Worm (Caenorhabditis elegans) whole organism, young adult: ENCODE results near the gene mcm-10.
A peak's percentile ranks its signal among the peaks of the same experiment; 100 is the strongest.

ENCODE experiments used
- B0019.2 ChIP-seq: fragments of 200-800 bp; sonication (Bioruptor generic); conservative IDR thresholded peaks from 2 replicates; pipeline ENCODE4 v1.3.6; 2022; ENCODE audit warnings: missing genetic modification reagents, missing genetic modification characterization, missing compliant biosample characterization
- B0336.3 ChIP-seq: fragments of 200-800 bp; sonication (Bioruptor generic); IDR thresholded peaks from 2 replicates; pipeline ENCODE4 v1.3.6; 2022; ENCODE audit warnings: missing genetic modification characterization, missing compliant biosample characterization
- C06A6.2 ChIP-seq: fragments of 200-800 bp; sonication (Bioruptor generic); conservative IDR thresholded peaks from 2 replicates; pipeline ENCODE4 v1.3.6; 2022; ENCODE audit warnings: missing genetic modification characterization, missing compliant biosample characterization
- D2030.7 ChIP-seq: fragments of 200-800 bp; sonication (Bioruptor generic); IDR thresholded peaks from 2 replicates; pipeline ENCODE4 v1.3.6; 2022; ENCODE audit warnings: missing genetic modification reagents, missing genetic modification characterization, missing compliant biosample characterization
- F33H1.4 ChIP-seq: fragments of 200-800 bp; sonication (Bioruptor generic); IDR thresholded peaks from 2 replicates; pipeline ENCODE4 v1.3.6; 2022; ENCODE audit warnings: missing genetic modification reagents, missing genetic modification characterization, missing compliant biosample characterization
- F37B4.10 ChIP-seq: fragments of 200-800 bp; sonication (Bioruptor generic); IDR thresholded peaks from 2 replicates; pipeline ENCODE4 v1.3.6; 2022; ENCODE audit warnings: missing genetic modification characterization, missing compliant biosample characterization
- F49E8.2 ChIP-seq: sonication (generic microtip); optimal IDR thresholded peaks from 3 replicates; lab custom pipeline; 2017; ENCODE audit warnings: missing genetic modification characterization, mild to moderate bottlenecking, missing compliant biosample characterization, antibody characterized with exemption, moderate library complexity; ENCODE audit not compliant: insufficient read depth
- F55B11.4 ChIP-seq: sonication (generic microtip); optimal IDR thresholded peaks from 2 replicates; lab custom pipeline; 2016; ENCODE audit warnings: missing compliant biosample characterization, missing genetic modification characterization, borderline replicate concordance; ENCODE audit not compliant: insufficient read depth
- T07F8.4 ChIP-seq: sonication (generic microtip); optimal IDR thresholded peaks from 2 replicates; lab custom pipeline; 2016; ENCODE audit warnings: mild to moderate bottlenecking, missing genetic modification characterization, moderate library complexity, missing compliant biosample characterization
- Y53F4B.3 ChIP-seq: fragments of 200-800 bp; sonication (Bioruptor generic); IDR thresholded peaks from 2 replicates; pipeline ENCODE4 v1.3.6; 2022; ENCODE audit warnings: missing genetic modification reagents, missing genetic modification characterization, missing compliant biosample characterization
- Y67H2A.10 ChIP-seq: fragments of 200-800 bp; sonication (Bioruptor generic); conservative IDR thresholded peaks from 2 replicates; pipeline ENCODE4 v1.3.6; 2022; ENCODE audit warnings: missing genetic modification reagents, missing genetic modification characterization, missing compliant biosample characterization
- Y79H2A.3 ChIP-seq: fragments of 200-800 bp; sonication (Bioruptor generic); conservative IDR thresholded peaks from 2 replicates; pipeline ENCODE4 v1.3.6; 2022; ENCODE audit warnings: missing genetic modification reagents, missing genetic modification characterization, missing compliant biosample characterization
- aptf-2 ChIP-seq: fragments of 200-800 bp; sonication (Bioruptor generic); conservative IDR thresholded peaks from 2 replicates; pipeline ENCODE4 v1.3.6; 2022; ENCODE audit warnings: missing genetic modification reagents, missing genetic modification characterization, missing compliant biosample characterization
- aptf-3 ChIP-seq: fragments of 200-800 bp; sonication (Bioruptor generic); IDR thresholded peaks from 2 replicates; pipeline ENCODE4 v1.3.6; 2022; ENCODE audit warnings: missing genetic modification characterization, missing compliant biosample characterization
- attf-6 ChIP-seq: fragments of 200-800 bp; sonication (Bioruptor generic); IDR thresholded peaks from 2 replicates; pipeline ENCODE4 v1.3.6; 2022; ENCODE audit warnings: missing genetic modification reagents, missing genetic modification characterization, missing compliant biosample characterization
- bed-1 ChIP-seq: fragments of 200-800 bp; sonication (Bioruptor generic); IDR thresholded peaks from 2 replicates; pipeline ENCODE4 v1.3.6; 2022; ENCODE audit warnings: missing genetic modification reagents, missing genetic modification characterization, missing compliant biosample characterization
- bed-2 ChIP-seq: fragments of 200-800 bp; sonication (Bioruptor generic); IDR thresholded peaks from 2 replicates; pipeline ENCODE4 v1.3.6; 2022; ENCODE audit warnings: missing genetic modification reagents, missing genetic modification characterization, missing compliant biosample characterization
- cebp-1 ChIP-seq, 2 experiments: fragments of 200-800 bp in 1 of 2; sonication (Bioruptor generic) in 1 of 2; sonication (generic microtip) in 1 of 2; IDR thresholded peaks in 1 of 2; optimal IDR thresholded peaks in 1 of 2; 2 replicates each; pipeline versions ENCODE4 v1.3.6 to Lab custom; 2017 to 2022; ENCODE audit warnings: missing compliant biosample characterization in 2 of 2, missing genetic modification characterization in 2 of 2, mild to moderate bottlenecking in 1 of 2, missing genetic modification reagents in 1 of 2, moderate library complexity in 1 of 2
- ceh-27 ChIP-seq: fragments of 200-800 bp; sonication (Bioruptor generic); optimal IDR thresholded peaks from 2 replicates; lab custom pipeline; 2018; ENCODE audit warnings: mild to moderate bottlenecking, missing genetic modification characterization, moderate library complexity, missing compliant biosample characterization
- dox-1 ChIP-seq: fragments of 200-800 bp; sonication (Bioruptor generic); IDR thresholded peaks from 2 replicates; pipeline ENCODE4 v1.3.6; 2022; ENCODE audit warnings: missing genetic modification reagents, missing genetic modification characterization, missing compliant biosample characterization
- dpff-1 ChIP-seq: sonication (generic microtip); optimal IDR thresholded peaks from 2 replicates; lab custom pipeline; 2017; ENCODE audit warnings: mild to moderate bottlenecking, missing genetic modification characterization, missing compliant biosample characterization
- dpl-1 ChIP-seq: fragments of 150-350 bp; optimal IDR thresholded peaks from 2 replicates; lab custom pipeline; 2014; ENCODE audit warnings: missing biosample characterization, missing genetic modification reagents, missing genetic modification characterization
- efl-1 ChIP-seq: fragments of 150-350 bp; optimal IDR thresholded peaks from 2 replicates; lab custom pipeline; 2014; ENCODE audit warnings: missing biosample characterization, missing genetic modification reagents, missing genetic modification characterization
- egl-18 ChIP-seq: fragments of 200-800 bp; sonication (Bioruptor generic); IDR thresholded peaks from 2 replicates; pipeline ENCODE4 v1.3.6; 2022; ENCODE audit warnings: missing genetic modification reagents, missing genetic modification characterization, missing compliant biosample characterization
- ekl-4 ChIP-seq: fragments of 200-800 bp; sonication (Bioruptor generic); IDR thresholded peaks from 2 replicates; pipeline ENCODE4 v1.3.6; 2022; ENCODE audit warnings: missing genetic modification reagents, missing genetic modification characterization, missing compliant biosample characterization
- ets-4 ChIP-seq: fragments of 200-800 bp; sonication (Bioruptor generic); optimal IDR thresholded peaks from 2 replicates; lab custom pipeline; 2018; ENCODE audit warnings: mild to moderate bottlenecking, missing genetic modification characterization, missing compliant biosample characterization
- fkh-3 ChIP-seq: sonication (generic microtip); optimal IDR thresholded peaks from 2 replicates; lab custom pipeline; 2016; ENCODE audit warnings: mild to moderate bottlenecking, missing genetic modification characterization, missing compliant biosample characterization
- gei-17 ChIP-seq: fragments of 200-800 bp; sonication (Bioruptor generic); optimal IDR thresholded peaks from 2 replicates; lab custom pipeline; 2018; ENCODE audit warnings: mild to moderate bottlenecking, missing genetic modification characterization, missing compliant biosample characterization
- him-1 ChIP-seq: sonication (generic microtip); optimal IDR thresholded peaks from 2 replicates; lab custom pipeline; 2016; ENCODE audit warnings: missing genotype, missing genetic modification reagents, missing genetic modification characterization, missing compliant biosample characterization
- hlh-26 ChIP-seq: fragments of 200-800 bp; sonication (Bioruptor generic); conservative IDR thresholded peaks from 2 replicates; pipeline ENCODE4 v1.3.6; 2022; ENCODE audit warnings: missing genetic modification reagents, missing genetic modification characterization, missing compliant biosample characterization
- hsf-1 ChIP-seq: fragments of 200-800 bp; sonication (Bioruptor generic); IDR thresholded peaks from 2 replicates; pipeline ENCODE4 v1.3.6; 2022; ENCODE audit warnings: missing genetic modification reagents, missing genetic modification characterization, missing compliant biosample characterization
- lsl-1 ChIP-seq: fragments of 200-800 bp; sonication (Bioruptor generic); optimal IDR thresholded peaks from 2 replicates; lab custom pipeline; 2018; ENCODE audit warnings: mild to moderate bottlenecking, missing genetic modification characterization, moderate library complexity, missing compliant biosample characterization
- madf-3 ChIP-seq: fragments of 200-800 bp; sonication (Bioruptor generic); IDR thresholded peaks from 2 replicates; pipeline ENCODE4 v1.3.6; 2022; ENCODE audit warnings: missing genetic modification reagents, missing genetic modification characterization, missing compliant biosample characterization
- madf-6 ChIP-seq: fragments of 200-800 bp; sonication (Bioruptor generic); IDR thresholded peaks from 2 replicates; pipeline ENCODE4 v1.3.6; 2022; ENCODE audit warnings: missing genetic modification reagents, missing genetic modification characterization, missing compliant biosample characterization
- madf-8 ChIP-seq: fragments of 200-800 bp; sonication (Bioruptor generic); conservative IDR thresholded peaks from 2 replicates; pipeline ENCODE4 v1.3.6; 2022; ENCODE audit warnings: missing genetic modification reagents, missing genetic modification characterization, missing compliant biosample characterization
- nhr-27 ChIP-seq: fragments of 200-800 bp; sonication (Bioruptor generic); optimal IDR thresholded peaks from 2 replicates; lab custom pipeline; 2018; ENCODE audit warnings: mild to moderate bottlenecking, missing genetic modification characterization, moderate library complexity, missing compliant biosample characterization
- nhr-90 ChIP-seq: sonication (generic microtip); optimal IDR thresholded peaks from 2 replicates; lab custom pipeline; 2016; ENCODE audit warnings: missing genotype, mild to moderate bottlenecking, missing genetic modification characterization, missing compliant biosample characterization
- repo-1 ChIP-seq: sonication (generic microtip); optimal IDR thresholded peaks from 2 replicates; lab custom pipeline; 2017; ENCODE audit warnings: mild to moderate bottlenecking, missing genetic modification characterization, missing compliant biosample characterization
- snpc-1.1 ChIP-seq: sonication (generic microtip); optimal IDR thresholded peaks from 2 replicates; lab custom pipeline; 2017; ENCODE audit warnings: missing genetic modification characterization, mild to moderate bottlenecking, missing compliant biosample characterization, antibody characterized with exemption, moderate library complexity, missing genotype, missing genetic modification reagents; ENCODE audit not compliant: insufficient read depth
- snpc-1.3 ChIP-seq: sonication (generic microtip); optimal IDR thresholded peaks from 2 replicates; lab custom pipeline; 2017; ENCODE audit warnings: missing genetic modification characterization, mild to moderate bottlenecking, missing compliant biosample characterization, antibody characterized with exemption, moderate library complexity, missing genotype, missing genetic modification reagents; ENCODE audit not compliant: insufficient read depth
- somi-1 ChIP-seq: fragments of 200-800 bp; sonication (Bioruptor generic); optimal IDR thresholded peaks from 2 replicates; lab custom pipeline; 2018; ENCODE audit warnings: mild to moderate bottlenecking, missing genetic modification characterization, missing compliant biosample characterization
- xnd-1 ChIP-seq: sonication (generic microtip); optimal IDR thresholded peaks from 2 replicates; lab custom pipeline; 2016; ENCODE audit warnings: missing genotype, missing genetic modification reagents, missing genetic modification characterization, missing compliant biosample characterization
- zfh-2 ChIP-seq: fragments of 200-800 bp; sonication (Bioruptor generic); conservative IDR thresholded peaks from 2 replicates; pipeline ENCODE4 v1.3.6; 2022; ENCODE audit warnings: missing genetic modification reagents, missing genetic modification characterization, missing compliant biosample characterization
- ztf-18 ChIP-seq: sonication (generic microtip); optimal IDR thresholded peaks from 2 replicates; lab custom pipeline; 2016; ENCODE audit warnings: missing genotype, mild to moderate bottlenecking, missing genetic modification characterization, missing compliant biosample characterization
- ztf-25 ChIP-seq: fragments of 200-800 bp; sonication (Bioruptor generic); IDR thresholded peaks from 2 replicates; pipeline ENCODE4 v1.3.6; 2022; ENCODE audit warnings: missing genetic modification reagents, missing genetic modification characterization, missing compliant biosample characterization
- ztf-28 ChIP-seq: fragments of 200-800 bp; sonication (Bioruptor generic); IDR thresholded peaks from 2 replicates; pipeline ENCODE4 v1.3.6; 2022; ENCODE audit warnings: missing genetic modification reagents, missing genetic modification characterization, missing compliant biosample characterization

The mcm-10 gene

DNA sequence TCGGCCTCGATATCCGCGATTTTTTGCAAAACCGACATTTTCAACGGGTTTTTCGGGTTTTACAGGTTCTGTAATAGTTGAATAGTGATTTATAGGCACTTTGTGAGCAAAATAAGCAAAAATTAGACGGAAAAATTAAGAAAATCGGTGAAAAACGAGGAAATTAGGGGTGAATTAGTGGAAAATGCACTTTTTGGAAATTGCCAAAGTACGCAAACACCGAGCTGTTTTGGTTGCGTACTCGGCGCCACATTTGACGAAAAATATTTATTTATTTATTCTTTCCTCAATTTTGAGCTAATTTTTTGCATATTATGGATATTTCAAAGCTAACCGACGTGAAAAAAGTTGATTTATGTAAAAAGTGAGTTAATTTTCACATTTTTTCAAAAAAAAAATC is 25.7 kb downstream of the mcm-10 start, which contains the start of the genes T28D6.6 and pen-2:
Gene T28D6.6, minus strand, starts transcription at position 68 of the 400 bp plus-strand sequence.
Gene pen-2, plus strand, starts transcription at position 282 of the 400 bp plus-strand sequence.
- TF ChIP-seq ztf-25 (GFP tag; lab: Robert Waterston, UW) (no peak), F33H1.4 (peak; percentile 36; the same call in 1 of the 2 replicates), ekl-4 (GFP tag; lab: Robert Waterston, UW) (0 out of 2 replicates have a peak, but pooled peaks have one; percentile 32), madf-8 (GFP tag; lab: Robert Waterston, UW) (no peak), dpl-1 (GFP tag; lab: Kevin White, UChicago) (no peak), hlh-26 (no peak), egl-18 (GFP tag; lab: Robert Waterston, UW) (no peak), ztf-28 (no peak), F55B11.4 (tag; lab: Kevin White, UChicago) (no peak), zfh-2 (GFP tag; lab: Robert Waterston, UW) (no peak), ets-4 (GFP tag; lab: Kevin White, UChicago) (no peak), B0019.2 (GFP tag; lab: Robert Waterston, UW) (no peak), madf-6 (GFP tag; lab: Robert Waterston, UW) (0 out of 2 replicates have a peak, but pooled peaks have one; percentile 17), dpff-1 (no peak), somi-1 (GFP tag; lab: Kevin White, UChicago) (no peak), hsf-1 (GFP tag; lab: Robert Waterston, UW) (no peak), repo-1 (tag; lab: Kevin White, UChicago) (no peak), xnd-1 (tag; lab: Kevin White, UChicago) (no peak), Y67H2A.10 (GFP tag; lab: Robert Waterston, UW) (no peak), fkh-3 (tag; lab: Kevin White, UChicago) (no peak), B0336.3 (GFP tag; lab: Robert Waterston, UW) (no peak), bed-2 (GFP tag; lab: Robert Waterston, UW) (no peak), lsl-1 (GFP tag; lab: Kevin White, UChicago) (peak; percentile 23), efl-1 (GFP tag; lab: Kevin White, UChicago) (no peak), C06A6.2 (GFP tag; lab: Robert Waterston, UW) (no peak), cebp-1 (GFP tag; IDR thresholded peaks at IDR 0.05; lab: Robert Waterston, UW) (no peak), cebp-1 (tag; optimal IDR thresholded peaks at IDR 0.05; lab: Kevin White, UChicago) (no peak), ztf-18 (no peak), D2030.7 (GFP tag; lab: Robert Waterston, UW) (no peak), dox-1 (GFP tag; lab: Robert Waterston, UW) (no peak)
- TF ChIP-seq, all 124 proteins: peak for 4

DNA sequence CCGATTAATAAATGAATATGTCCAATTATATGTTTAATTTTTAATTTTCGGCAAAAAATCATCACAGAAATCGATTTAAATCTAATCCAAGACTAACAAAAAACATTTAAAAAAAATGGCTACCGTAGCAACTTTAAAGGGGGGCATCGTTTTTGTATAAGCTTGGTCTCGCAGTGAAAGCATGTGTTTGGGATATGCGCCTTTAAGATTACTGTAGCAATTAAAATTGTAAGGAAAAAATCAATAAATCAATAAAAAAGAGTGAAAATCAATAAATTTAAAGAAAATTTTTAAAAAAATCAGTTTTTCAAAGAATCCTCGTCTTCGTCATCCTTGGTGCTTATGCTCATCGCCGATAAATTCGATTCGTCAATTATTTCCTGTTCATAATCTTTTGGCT is 26.8 kb downstream of the mcm-10 start:
- TF ChIP-seq snpc-1.3 (tag; lab: Kevin White, UChicago) (peak; percentile 56), T07F8.4 (tag; lab: Kevin White, UChicago) (no peak), hsf-1 (GFP tag; lab: Robert Waterston, UW) (no peak), ceh-27 (GFP tag; lab: Kevin White, UChicago) (no peak), F37B4.10 (no peak), aptf-2 (no peak), nhr-90 (tag; lab: Kevin White, UChicago) (no peak), gei-17 (GFP tag; lab: Kevin White, UChicago) (no peak), F49E8.2 (peak; percentile 15), dox-1 (GFP tag; lab: Robert Waterston, UW) (peak; percentile 50; the same call in 1 of the 2 replicates), nhr-27 (tag; lab: Kevin White, UChicago) (no peak), aptf-3 (GFP tag; lab: Robert Waterston, UW) (no peak), lsl-1 (GFP tag; lab: Kevin White, UChicago) (peak; percentile 97), Y79H2A.3 (GFP tag; lab: Robert Waterston, UW) (no peak), efl-1 (GFP tag; lab: Kevin White, UChicago) (peak; percentile 44), snpc-1.1 (tag; lab: Kevin White, UChicago) (peak; percentile 59), attf-6 (GFP tag; lab: Robert Waterston, UW) (no peak), madf-3 (GFP tag; lab: Robert Waterston, UW) (no peak), ekl-4 (GFP tag; lab: Robert Waterston, UW) (peak; percentile 49; the same call in 1 of the 2 replicates), F33H1.4 (peak; percentile 95), him-1 (tag; lab: Kevin White, UChicago) (peak; percentile 17), bed-1 (GFP tag; lab: Robert Waterston, UW) (no peak), Y53F4B.3 (GFP tag; lab: Robert Waterston, UW) (no peak), repo-1 (tag; lab: Kevin White, UChicago) (no peak)
